Fruit fly (Drosophila melanogaster): Measurements from ENCODE around the gene CG42654.

CG42654 gene

DNA sequence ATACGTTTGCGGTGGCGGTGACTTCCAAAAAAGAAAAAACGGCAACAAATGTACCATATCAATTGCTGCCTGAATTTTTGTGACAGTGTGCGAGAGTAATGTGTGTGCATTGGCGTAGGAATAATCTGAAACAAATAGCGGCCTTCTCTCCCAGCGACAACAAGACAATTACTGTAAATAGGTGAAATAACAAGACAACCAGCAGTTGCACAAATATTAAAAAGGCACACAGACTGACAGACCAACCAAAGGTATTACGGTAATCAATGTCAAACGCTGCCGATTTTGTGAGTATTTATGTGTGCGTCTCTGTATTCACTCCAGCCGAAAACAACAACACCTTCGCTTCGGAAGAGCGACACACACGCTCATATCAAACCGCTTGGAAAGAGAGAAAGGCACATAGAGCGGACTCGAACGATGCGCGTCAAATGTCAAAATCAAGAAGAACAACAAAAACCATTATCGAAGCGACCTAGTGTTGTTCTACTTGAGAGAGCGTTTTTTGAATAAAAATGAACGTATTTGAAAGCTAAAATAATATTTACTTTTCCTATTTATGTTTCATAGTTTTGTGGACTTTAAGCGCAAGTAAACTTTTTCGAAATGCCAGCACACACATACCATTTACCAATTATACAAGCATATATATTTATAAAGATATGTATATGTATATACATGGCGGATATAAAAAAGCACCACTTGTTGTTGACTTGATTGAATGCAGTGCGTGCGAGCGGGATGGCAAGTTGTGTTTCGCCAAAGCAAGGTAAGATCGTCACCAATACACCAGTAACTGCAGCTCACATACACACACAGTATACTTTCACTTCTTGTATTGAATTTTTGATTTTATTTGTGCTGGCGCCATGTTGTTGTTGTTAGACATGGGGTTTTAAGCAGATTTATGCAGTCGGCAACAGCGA, 47.3 kb downstream of the CG42654 start:
- peak; percentile 20 for TF ChIP-seq CG17829 (tag; optimal IDR thresholded peaks at IDR 0.05)
- TF ChIP-seq gfzf (GFP tag; optimal IDR thresholded peaks at IDR 0.05): no peak
- TF ChIP-seq Optix (GFP tag; IDR thresholded peaks at IDR 0.05): peak; percentile 50; the same call in 1 of the 3 replicates
- TF ChIP-seq Oaz (GFP tag; IDR thresholded peaks at IDR 0.05): no peak; the same call in 1 of the 2 replicates
- TF ChIP-seq cwo (GFP tag; optimal IDR thresholded peaks at IDR 0.05): peak; percentile 46
- TF ChIP-seq CG6175 (GFP tag; IDR thresholded peaks at IDR 0.05): no peak
- peak; percentile 79 for TF ChIP-seq NC2β (GFP tag; optimal IDR thresholded peaks at IDR 0.05)
- peak; percentile 44 for TF ChIP-seq fd96Cb (tag; optimal IDR thresholded peaks at IDR 0.05)
- peak; percentile 55 for TF ChIP-seq Meics (GFP tag; optimal IDR thresholded peaks at IDR 0.05)
- no peak for TF ChIP-seq CG15011 (GFP tag; optimal IDR thresholded peaks at IDR 0.05)
- no peak for TF ChIP-seq pan (optimal IDR thresholded peaks at IDR 0.05)
- peak in 1 of 2 experiments; percentile 70 for TF ChIP-seq pan (GFP tag; optimal IDR thresholded peaks at IDR 0.05 in 1 of 2, IDR thresholded peaks at IDR 0.05 in 1 of 2)
- no peak for TF ChIP-seq Abd-B (GFP tag; optimal IDR thresholded peaks at IDR 0.05)
- TF ChIP-seq HLH54F (GFP tag; optimal IDR thresholded peaks at IDR 0.05): peak; percentile 0
- peak; percentile 59 for TF ChIP-seq ewg (GFP tag; optimal IDR thresholded peaks at IDR 0.05)
- TF ChIP-seq CG11398 (GFP tag; optimal IDR thresholded peaks at IDR 0.05): peak; percentile 81
- TF ChIP-seq MTF-1 (GFP tag; optimal IDR thresholded peaks at IDR 0.05; ENCODE audit: borderline replicate concordance): peak; percentile 84
- peak; percentile 60 for TF ChIP-seq CG15479 (GFP tag; optimal IDR thresholded peaks at IDR 0.05)
- peak; percentile 68; the same call in 1 of the 2 replicates for TF ChIP-seq seq (GFP tag; IDR thresholded peaks at IDR 0.05)
- peak; percentile 24 for TF ChIP-seq lilli (GFP tag; optimal IDR thresholded peaks at IDR 0.05)
- TF ChIP-seq Lim3 (GFP tag; IDR thresholded peaks at IDR 0.05): no peak
- peak in 1 of 3 experiments; percentile 56 for TF ChIP-seq lola (GFP tag; optimal IDR thresholded peaks at IDR 0.05)
- TF ChIP-seq fd102C (GFP tag; optimal IDR thresholded peaks at IDR 0.05): no peak
- TF ChIP-seq chif (GFP tag; optimal IDR thresholded peaks at IDR 0.05): peak; percentile 34 to 43
- TF ChIP-seq CG4404 (GFP tag; IDR thresholded peaks at IDR 0.05): no peak
- no peak for TF ChIP-seq croc (GFP tag; conservative IDR thresholded peaks at IDR 0.05)
- no peak for TF ChIP-seq CG10147 (GFP tag; optimal IDR thresholded peaks at IDR 0.05)
- peak; percentile 55 for TF ChIP-seq CG31365 (tag; optimal IDR thresholded peaks at IDR 0.05)
- TF ChIP-seq cas (GFP tag; IDR thresholded peaks at IDR 0.05): no peak
- TF ChIP-seq lab (GFP tag; optimal IDR thresholded peaks at IDR 0.05): peak; percentile 92
- TF ChIP-seq CG3407 (GFP tag; optimal IDR thresholded peaks at IDR 0.05): peak; percentile 86
- peak; percentile 95 for TF ChIP-seq Med (GFP tag)
- TF ChIP-seq CG33557 (GFP tag; optimal IDR thresholded peaks at IDR 0.05): peak; percentile 41
- peak; percentile 42; the same call in 2 of the 3 replicates for TF ChIP-seq CG34422 (GFP tag; IDR thresholded peaks at IDR 0.05)
- peak; percentile 69 for TF ChIP-seq CG12769 (tag; optimal IDR thresholded peaks at IDR 0.05)
- TF ChIP-seq CG1602 (GFP tag; optimal IDR thresholded peaks at IDR 0.05): no peak
- peak; percentile 52; the same call in 1 of the 3 replicates for TF ChIP-seq z (GFP tag; IDR thresholded peaks at IDR 0.05)
- TF ChIP-seq pum (GFP tag; optimal IDR thresholded peaks at IDR 0.05): peak; percentile 53
- TF ChIP-seq Asciz (GFP tag; optimal IDR thresholded peaks at IDR 0.05): peak; percentile 52
- peak; percentile 69 for TF ChIP-seq CG10209 (GFP tag; optimal IDR thresholded peaks at IDR 0.05)
- TF ChIP-seq E2f1 (GFP tag; IDR thresholded peaks at IDR 0.05): peak; percentile 57; the same call in 1 of the 2 replicates
- peak; percentile 39 for TF ChIP-seq Myb (GFP tag; optimal IDR thresholded peaks at IDR 0.05)
- no peak for TF ChIP-seq Atf3 (GFP tag; optimal IDR thresholded peaks at IDR 0.05)
- peak; percentile 21 for TF ChIP-seq Bteb2 (GFP tag; optimal IDR thresholded peaks at IDR 0.05)
- TF ChIP-seq ind (GFP tag; optimal IDR thresholded peaks at IDR 0.05): peak; percentile 25
- TF ChIP-seq pb (GFP tag; optimal IDR thresholded peaks at IDR 0.05): peak; percentile 17
- peak; percentile 42 for TF ChIP-seq CG9817 (tag; optimal IDR thresholded peaks at IDR 0.05)
- peak; percentile 24 for TF ChIP-seq CG17802 (tag; optimal IDR thresholded peaks at IDR 0.05)

Data from whole organism, embryonic.